Worm (Caenorhabditis elegans) whole organism, L2 larva: ENCODE data around the gene mak-1.

ENCODE experiments used
- C34F6.9 ChIP-seq: fragments of 150-350 bp; optimal IDR thresholded peaks from 2 replicates; lab custom pipeline; 2014; ENCODE audit warnings: missing biosample characterization, missing genetic modification characterization
- F13H6.1 ChIP-seq: sonication (generic microtip); optimal IDR thresholded peaks from 2 replicates; lab custom pipeline; 2016; ENCODE audit warnings: missing genetic modification characterization, missing compliant biosample characterization
- R02D3.7 ChIP-seq: fragments of 150-350 bp; optimal IDR thresholded peaks from 2 replicates; lab custom pipeline; 2014; ENCODE audit warnings: missing biosample characterization, missing genetic modification characterization
- Y55F3AM.14 ChIP-seq: fragments of 200-800 bp; sonication (Bioruptor generic); optimal IDR thresholded peaks from 2 replicates; lab custom pipeline; 2018; ENCODE audit warnings: mild to moderate bottlenecking, missing genetic modification characterization, missing compliant biosample characterization
- alr-1 ChIP-seq: fragments of 150-350 bp; optimal IDR thresholded peaks from 2 replicates; lab custom pipeline; 2014; ENCODE audit warnings: missing biosample characterization, missing genetic modification characterization
- aly-2 ChIP-seq: fragments of 150-350 bp; optimal IDR thresholded peaks from 2 replicates; lab custom pipeline; 2014; ENCODE audit warnings: missing biosample characterization, missing genetic modification characterization
- blmp-1 ChIP-seq: sonication (generic microtip); optimal IDR thresholded peaks from 2 replicates; lab custom pipeline; 2017; ENCODE audit warnings: missing genetic modification characterization, mild to moderate bottlenecking, missing compliant biosample characterization, antibody characterized with exemption, moderate library complexity; ENCODE audit not compliant: insufficient read depth
- ceh-82 ChIP-seq: fragments of 150-350 bp; optimal IDR thresholded peaks from 2 replicates; lab custom pipeline; 2014; ENCODE audit warnings: missing biosample characterization, missing genetic modification characterization
- crh-2 ChIP-seq: sonication (generic microtip); optimal IDR thresholded peaks from 2 replicates; lab custom pipeline; 2017; ENCODE audit warnings: missing biosample characterization, missing genetic modification characterization
- egl-27 ChIP-seq: sonication (generic microtip); optimal IDR thresholded peaks from 3 replicates; lab custom pipeline; 2017; ENCODE audit warnings: missing biosample characterization, missing genetic modification reagents, missing genetic modification characterization
- elt-1 ChIP-seq: fragments of 150-350 bp; optimal IDR thresholded peaks from 2 replicates; lab custom pipeline; 2014; ENCODE audit warnings: missing biosample characterization, missing genetic modification characterization
- elt-3 ChIP-seq: sonication (generic microtip); optimal IDR thresholded peaks from 2 replicates; lab custom pipeline; 2017; ENCODE audit warnings: missing biosample characterization, missing genetic modification characterization
- fos-1 ChIP-seq: fragments of 150-350 bp; optimal IDR thresholded peaks from 2 replicates; lab custom pipeline; 2014; ENCODE audit warnings: missing biosample characterization, missing genetic modification characterization
- lin-11 ChIP-seq: fragments of 150-350 bp; sonication (generic microtip); optimal IDR thresholded peaks from 2 replicates; lab custom pipeline; 2014; ENCODE audit warnings: missing biosample characterization, missing genetic modification characterization, inconsistent platforms, mixed read lengths
- lin-39 ChIP-seq: fragments of 150-350 bp; optimal IDR thresholded peaks from 2 replicates; lab custom pipeline; 2014; ENCODE audit warnings: missing biosample characterization, missing genetic modification reagents, missing genetic modification characterization
- lsy-2 ChIP-seq, 2 experiments: fragments of 150-350 bp in 1 of 2; sonication (generic microtip) in 1 of 2; optimal IDR thresholded peaks; 2 replicates each; lab custom pipeline; 2014 to 2017; ENCODE audit warnings: missing biosample characterization in 2 of 2, missing genetic modification characterization in 2 of 2
- mab-5 ChIP-seq: fragments of 150-350 bp; optimal IDR thresholded peaks from 2 replicates; lab custom pipeline; 2014; ENCODE audit warnings: missing biosample characterization, missing genetic modification characterization
- nhr-10 ChIP-seq: sonication (generic microtip); optimal IDR thresholded peaks from 2 replicates; lab custom pipeline; 2017; ENCODE audit warnings: missing biosample characterization, missing genetic modification characterization
- nhr-129 ChIP-seq: fragments of 150-350 bp; optimal IDR thresholded peaks from 2 replicates; lab custom pipeline; 2014; ENCODE audit warnings: missing biosample characterization, missing genetic modification characterization
- nhr-21 ChIP-seq: fragments of 150-350 bp; optimal IDR thresholded peaks from 2 replicates; lab custom pipeline; 2014; ENCODE audit warnings: missing biosample characterization, missing genetic modification characterization
- nhr-23 ChIP-seq: fragments of 150-350 bp; optimal IDR thresholded peaks from 2 replicates; lab custom pipeline; 2014; ENCODE audit warnings: missing biosample characterization, missing genetic modification reagents, missing genetic modification characterization
- nhr-25 ChIP-seq: fragments of 150-350 bp; sonication (generic microtip); optimal IDR thresholded peaks from 3 replicates; lab custom pipeline; 2014; ENCODE audit warnings: missing biosample characterization, missing genetic modification characterization
- nhr-77 ChIP-seq: fragments of 150-350 bp; optimal IDR thresholded peaks from 2 replicates; lab custom pipeline; 2014; ENCODE audit warnings: missing biosample characterization, missing genetic modification characterization
- peb-1 ChIP-seq: fragments of 150-350 bp; optimal IDR thresholded peaks from 2 replicates; lab custom pipeline; 2014; ENCODE audit warnings: missing biosample characterization, missing genetic modification characterization
- sem-4 ChIP-seq: fragments of 150-350 bp; optimal IDR thresholded peaks from 2 replicates; lab custom pipeline; 2014; ENCODE audit warnings: missing biosample characterization, missing genetic modification reagents, missing genetic modification characterization
- skn-1 ChIP-seq: sonication (generic microtip); optimal IDR thresholded peaks from 2 replicates; lab custom pipeline; 2017; ENCODE audit warnings: missing biosample characterization, missing genetic modification characterization
- sma-3 ChIP-seq: sonication (generic microtip); optimal IDR thresholded peaks from 2 replicates; lab custom pipeline; 2016; ENCODE audit warnings: missing genetic modification reagents, missing genetic modification characterization, missing compliant biosample characterization
- sma-9 ChIP-seq, 2 experiments: fragments of 150-350 bp in 1 of 2; sonication (generic microtip) in 1 of 2; optimal IDR thresholded peaks; 2 replicates each; lab custom pipeline; 2014 to 2016; ENCODE audit warnings: missing genetic modification characterization in 2 of 2, mild to moderate bottlenecking in 1 of 2, missing biosample characterization in 1 of 2, missing compliant biosample characterization in 1 of 2, missing genetic modification reagents in 1 of 2, moderate library complexity in 1 of 2
- unc-39 ChIP-seq: fragments of 150-350 bp; optimal IDR thresholded peaks from 2 replicates; lab custom pipeline; 2014; ENCODE audit warnings: missing biosample characterization, missing genetic modification characterization
- unc-62 ChIP-seq: fragments of 150-350 bp; optimal IDR thresholded peaks from 2 replicates; lab custom pipeline; 2014; ENCODE audit warnings: missing biosample characterization, missing genetic modification reagents, missing genetic modification characterization
- zag-1 ChIP-seq: fragments of 150-350 bp; optimal IDR thresholded peaks from 2 replicates; lab custom pipeline; 2014; ENCODE audit warnings: missing biosample characterization, missing genetic modification characterization
- ztf-11 ChIP-seq: sonication (generic microtip); optimal IDR thresholded peaks from 2 replicates; lab custom pipeline; 2017; ENCODE audit warnings: missing biosample characterization, missing genetic modification characterization
- ztf-4 ChIP-seq: fragments of 150-350 bp; optimal IDR thresholded peaks from 2 replicates; lab custom pipeline; 2014; ENCODE audit warnings: missing biosample characterization, missing genetic modification characterization

Gene mak-1

ce11 chrII:8726700-8727099, 17.2 kb upstream of the mak-1 start, which contains the start of gene T01B7.9:
TSS of gene T01B7.9 (minus strand) at chrII:8726800.
- TF ChIP-seq sma-9 (GFP tag; optimal IDR thresholded peaks at IDR 0.05; lab: Kevin White, UChicago) (no peak), sma-9 (tag; optimal IDR thresholded peaks at IDR 0.05; lab: Kevin White, UChicago) (no peak), zag-1 (tag; lab: Kevin White, UChicago) (no peak), nhr-21 (tag; lab: Kevin White, UChicago) (no peak), sma-3 (GFP tag; lab: Kevin White, UChicago) (no peak), skn-1 (tag; lab: Kevin White, UChicago) (no peak)

- TF ChIP-seq alr-1 (tag; lab: Kevin White, UChicago) (no peak), nhr-25 (tag; lab: Kevin White, UChicago) (no peak), zag-1 (tag; lab: Kevin White, UChicago) (no peak), ztf-4 (tag; lab: Kevin White, UChicago) (no peak), ceh-82 (tag; lab: Kevin White, UChicago) (no peak), nhr-10 (no peak), mab-5 (tag; lab: Kevin White, UChicago) (no peak), C34F6.9 (tag; lab: Kevin White, UChicago) (peak; percentile 7), aly-2 (tag; lab: Kevin White, UChicago) (no peak), sem-4 (no peak), unc-39 (no peak), lin-11 (tag; lab: Kevin White, UChicago) (no peak), Y55F3AM.14 (no peak), ztf-11 (tag; lab: Kevin White, UChicago) (no peak), R02D3.7 (tag; lab: Kevin White, UChicago) (no peak), nhr-21 (tag; lab: Kevin White, UChicago) (peak; percentile 19), lin-39 (tag; lab: Kevin White, UChicago) (no peak), nhr-77 (tag; lab: Kevin White, UChicago) (no peak), lsy-2 (tag; optimal IDR thresholded peaks at IDR 0.05; lab: Kevin White, UChicago) (no peak), nhr-23 (tag; lab: Kevin White, UChicago) (no peak), sma-3 (GFP tag; lab: Kevin White, UChicago) (no peak), sma-9 (GFP tag; optimal IDR thresholded peaks at IDR 0.05; lab: Kevin White, UChicago) (peak; percentile 28), sma-9 (tag; optimal IDR thresholded peaks at IDR 0.05; lab: Kevin White, UChicago) (no peak), blmp-1 (tag; lab: Kevin White, UChicago) (peak; percentile 88), peb-1 (tag; lab: Kevin White, UChicago) (no peak), elt-1 (tag; lab: Kevin White, UChicago) (no peak), crh-2 (tag; lab: Kevin White, UChicago) (no peak), fos-1 (tag; lab: Kevin White, UChicago) (peak; percentile 17), egl-27 (tag; lab: Kevin White, UChicago) (no peak), elt-3 (tag; lab: Kevin White, UChicago) (no peak)
Observed at ce11 chrII:8730281-8730680, 13.6 kb upstream of the mak-1 start.

ce11 chrII:8730960-8731693, 12.7 kb upstream of the mak-1 start:
- TF ChIP-seq Y55F3AM.14 (no peak), sma-9 (GFP tag; optimal IDR thresholded peaks at IDR 0.05; lab: Kevin White, UChicago) (no peak), sma-9 (tag; optimal IDR thresholded peaks at IDR 0.05; lab: Kevin White, UChicago) (no peak), blmp-1 (tag; lab: Kevin White, UChicago) (no peak), F13H6.1 (tag; lab: Kevin White, UChicago) (no peak), nhr-21 (tag; lab: Kevin White, UChicago) (peak; percentile 65), ztf-4 (tag; lab: Kevin White, UChicago) (no peak), unc-62 (GFP tag; lab: Kevin White, UChicago) (no peak)

- TF ChIP-seq lsy-2 (tag; optimal IDR thresholded peaks at IDR 0.05; lab: Kevin White, UChicago) (no peak), nhr-21 (tag; lab: Kevin White, UChicago) (peak; percentile 65), nhr-129 (no peak)
Observed at ce11 chrII:8731736-8732229, 12.1 kb upstream of the mak-1 start.
